Fruit fly (Drosophila melanogaster) whole organism: ENCODE measurements around the gene Prim2.

Source experiments
- CG8478 ChIP-seq: fragments of >200 bp; optimal IDR thresholded peaks from 2 replicates; lab custom pipeline; 2018; ENCODE audit warnings: inconsistent platforms
- Dll ChIP-seq: fragments of >200 bp; optimal IDR thresholded peaks from 2 replicates; lab custom pipeline; 2017
- EcR ChIP-seq, 2 experiments: fragments of >200 bp; optimal IDR thresholded peaks; 2 replicates each; lab custom pipeline; 2017; ENCODE audit warnings: missing biosample characterization in 2 of 2, missing genetic modification characterization in 2 of 2, missing genetic modification reagents in 2 of 2
- pan ChIP-seq: fragments of >200 bp; optimal IDR thresholded peaks from 2 replicates; lab custom pipeline; 2017
- psq ChIP-seq: fragments of >200 bp; optimal IDR thresholded peaks from 2 replicates; lab custom pipeline; 2017
- usp ChIP-seq: fragments of >200 bp; optimal IDR thresholded peaks from 2 replicates; lab custom pipeline; 2017; ENCODE audit warnings: missing biosample characterization, missing genetic modification characterization, mixed read lengths

Prim2 gene

DNA sequence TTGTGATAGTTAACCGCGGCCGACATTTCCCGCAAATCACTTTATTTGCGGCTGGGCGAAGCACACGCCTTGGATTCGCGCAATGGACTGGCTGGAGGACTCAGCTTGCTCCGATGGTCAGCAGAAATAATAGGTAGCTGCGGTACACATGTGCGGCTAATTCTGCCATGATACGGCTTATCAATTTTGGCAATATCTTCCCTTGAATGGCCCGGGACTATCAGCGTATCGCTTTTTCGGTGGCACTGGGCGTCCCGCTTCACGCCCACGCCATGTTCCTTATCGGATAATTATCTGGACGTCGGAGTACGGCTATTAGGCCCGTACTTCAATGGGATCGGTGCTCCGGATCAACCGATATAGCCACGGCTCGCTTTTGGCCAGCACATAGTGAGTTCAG, 4.7 kb upstream of the Prim2 start:
- TF ChIP-seq psq (lab: Kevin White, UChicago), result no peak
- TF ChIP-seq EcR (GFP tag; optimal IDR thresholded peaks at IDR 0.05; lab: Kevin White, UChicago), result no peak
- no peak for TF ChIP-seq pan
- TF ChIP-seq CG8478 (lab: Kevin White, UChicago), result no peak
- no peak for TF ChIP-seq Dll (lab: Kevin White, UChicago)
- no peak for TF ChIP-seq usp

- TF ChIP-seq EcR (GFP tag; optimal IDR thresholded peaks at IDR 0.05; lab: Kevin White, UChicago) (no peak), psq (lab: Kevin White, UChicago) (no peak), usp (no peak), CG8478 (lab: Kevin White, UChicago) (no peak), Dll (lab: Kevin White, UChicago) (no peak), pan (no peak)
These were observed 3.2 kb downstream of the Prim2 start, which contains the start of gene CG5665 for dm6 chr3L:20358212-20358611. Gene CG5665, plus strand, starts transcription at chr3L:20358512.

dm6 chr3L:20356613-20357012, 4.8 kb downstream of the Prim2 start, which contains the start of gene kin17:
Gene kin17, plus strand, starts transcription at chr3L:20356807.
- TF ChIP-seq CG8478 (lab: Kevin White, UChicago) (no peak), EcR (GFP tag; optimal IDR thresholded peaks at IDR 0.05; lab: Kevin White, UChicago) (no peak), Dll (lab: Kevin White, UChicago) (no peak), usp (no peak)

dm6 chr3L:20354872-20355271, 6.5 kb downstream of the Prim2 start:
- TF ChIP-seq Dll (lab: Kevin White, UChicago), result no peak
- TF ChIP-seq CG8478 (lab: Kevin White, UChicago), result no peak
- no peak for TF ChIP-seq usp
- TF ChIP-seq psq (lab: Kevin White, UChicago), result no peak
- TF ChIP-seq pan, result no peak
- TF ChIP-seq EcR (GFP tag; optimal IDR thresholded peaks at IDR 0.05; lab: Kevin White, UChicago), result no peak

- TF ChIP-seq psq (lab: Kevin White, UChicago) (no peak), Dll (lab: Kevin White, UChicago) (no peak)
These were observed 7.0 kb downstream of the Prim2 start for dm6 chr3L:20354363-20354762.

dm6 chr3L:20353726-20354332, 7.6 kb downstream of the Prim2 start:
- TF ChIP-seq psq (lab: Kevin White, UChicago) (no peak), pan (no peak), EcR (GFP tag; optimal IDR thresholded peaks at IDR 0.05; lab: Kevin White, UChicago) (no peak), Dll (lab: Kevin White, UChicago) (no peak), CG8478 (lab: Kevin White, UChicago) (no peak), usp (no peak)

dm6 chr3L:20353149-20353548, 8.2 kb downstream of the Prim2 start, which contains the start of gene CG5618:
Gene CG5618, plus strand, starts transcription at chr3L:20353449.
- no peak for TF ChIP-seq EcR (GFP tag; optimal IDR thresholded peaks at IDR 0.05; lab: Kevin White, UChicago)

dm6 chr3L:20349333-20349924, 12.0 kb downstream of the Prim2 start:
- no peak for TF ChIP-seq CG8478 (lab: Kevin White, UChicago)
- no peak for TF ChIP-seq Dll (lab: Kevin White, UChicago)
- TF ChIP-seq EcR (GFP tag; optimal IDR thresholded peaks at IDR 0.05; lab: Kevin White, UChicago), result peak in 1 of 2 experiments; percentile 85
- TF ChIP-seq usp, result no peak
- TF ChIP-seq psq (lab: Kevin White, UChicago), result no peak

DNA sequence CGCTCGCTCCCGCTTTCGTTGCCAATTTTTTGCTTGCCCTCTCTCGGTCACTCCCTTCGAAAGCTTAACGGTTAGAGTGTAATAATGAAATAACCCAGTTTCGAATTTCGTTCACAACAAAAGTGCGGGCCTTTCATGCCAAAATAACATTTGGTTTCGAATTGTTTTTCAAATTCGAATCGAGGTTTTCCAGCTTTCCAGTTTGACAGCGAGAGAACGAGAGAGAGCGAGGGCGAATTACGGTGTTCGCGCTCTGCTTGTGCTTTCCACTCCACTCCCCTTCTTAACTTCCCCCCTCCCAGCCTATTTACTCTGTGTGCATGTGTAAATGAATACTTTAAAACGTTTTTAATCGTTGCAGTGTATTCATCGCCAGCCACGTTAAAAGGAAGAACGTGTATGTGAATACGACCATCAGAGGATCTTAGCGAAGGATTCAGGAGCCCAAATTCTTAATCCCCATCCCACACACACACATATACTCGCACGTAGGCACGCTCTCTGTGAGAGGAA, 12.7 kb downstream of the Prim2 start:
- TF ChIP-seq CG8478 (lab: Kevin White, UChicago) (no peak), EcR (GFP tag; optimal IDR thresholded peaks at IDR 0.05; lab: Kevin White, UChicago) (peak in 1 of 2 experiments; percentile 10)

DNA sequence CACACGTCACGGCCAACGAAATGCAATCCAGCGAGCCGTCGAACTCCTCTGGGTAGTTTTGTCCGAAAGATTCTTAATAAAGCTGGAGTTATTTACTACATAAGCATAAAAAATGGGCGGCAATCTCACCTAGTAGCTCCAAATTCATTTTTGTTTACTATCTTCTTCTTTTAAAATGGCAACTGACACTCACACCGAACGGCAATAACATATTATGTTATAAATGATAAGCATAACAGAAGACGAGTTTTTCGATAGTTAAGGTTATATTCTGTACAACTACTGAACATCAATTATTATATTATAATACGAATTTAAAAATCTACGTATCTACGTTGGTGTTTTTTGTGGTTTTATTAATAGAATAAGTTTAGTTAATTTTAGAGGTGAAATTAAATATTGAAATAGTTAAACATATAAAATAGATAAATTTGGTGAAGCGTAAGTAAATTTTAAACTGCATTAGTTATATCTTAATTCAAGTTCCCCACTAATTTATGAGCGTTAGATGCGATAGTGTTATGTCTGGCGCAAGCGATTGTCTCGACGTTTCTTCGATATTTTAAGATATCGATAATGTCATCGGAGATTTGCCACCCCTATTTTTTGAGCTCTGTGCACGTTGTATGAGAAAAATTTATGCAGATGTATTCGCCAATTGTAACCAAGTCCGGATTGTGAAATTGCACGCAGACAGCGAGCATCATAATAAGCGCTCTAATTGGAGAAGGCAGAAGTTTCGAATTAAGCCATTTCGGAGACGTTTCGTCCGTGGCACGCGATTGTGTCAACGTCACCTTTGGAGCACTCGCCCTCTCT, 13.4 kb downstream of the Prim2 start, which contains the start of the genes Rbbp5 and eRF1:
TSS of gene Rbbp5 (minus strand) at position 181 of the 819 bp plus-strand sequence.
TSS of gene eRF1 (plus strand) at position 594 of the 819 bp plus-strand sequence.
- TF ChIP-seq CG8478 (lab: Kevin White, UChicago) (no peak), usp (no peak), Dll (lab: Kevin White, UChicago) (no peak), psq (lab: Kevin White, UChicago) (no peak), EcR (GFP tag; optimal IDR thresholded peaks at IDR 0.05; lab: Kevin White, UChicago) (no peak), pan (no peak)

DNA sequence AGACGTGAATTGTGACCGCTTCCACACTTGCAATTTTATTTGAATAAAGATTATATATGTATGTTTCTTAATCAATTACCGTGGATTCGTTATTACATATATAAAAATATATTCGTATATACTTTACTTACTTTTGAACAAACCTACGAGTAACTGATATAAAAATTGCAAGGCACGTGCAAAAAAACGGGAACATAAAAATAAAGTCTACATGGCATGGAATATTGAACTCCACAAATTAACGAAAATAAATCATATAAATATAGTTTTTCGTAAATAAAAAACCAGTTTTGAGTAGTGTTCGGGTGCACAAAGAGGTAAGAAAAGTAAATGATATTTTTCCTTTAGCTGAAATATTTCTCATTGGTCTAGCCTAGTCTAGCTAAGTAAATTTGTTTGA, 19.1 kb downstream of the Prim2 start, which contains the start of gene Spn77Bc:
TSS of gene Spn77Bc (plus strand) at position 301 of the 400 bp plus-strand sequence.
- TF ChIP-seq CG8478 (lab: Kevin White, UChicago), result no peak
- TF ChIP-seq psq (lab: Kevin White, UChicago), result no peak
- TF ChIP-seq usp, result no peak
- TF ChIP-seq EcR (GFP tag; optimal IDR thresholded peaks at IDR 0.05; lab: Kevin White, UChicago), result no peak
- TF ChIP-seq Dll (lab: Kevin White, UChicago), result no peak
- no peak for TF ChIP-seq pan

- no peak for TF ChIP-seq Dll (lab: Kevin White, UChicago)
- TF ChIP-seq psq (lab: Kevin White, UChicago), result no peak
These were observed 40.7 kb downstream of the Prim2 start, which contains the start of gene Spn77Bb for dm6 chr3L:20320652-20321051. Gene Spn77Bb, plus strand, starts transcription at chr3L:20320952.
